Fruit fly (Drosophila melanogaster) whole organism, adult: ENCODE data around the gene dnd.

Source experiments
- CG11617 ChIP-seq: fragments of 200-800 bp; sonication (Bioruptor generic); optimal IDR thresholded peaks from 2 replicates; lab custom pipeline; 2017; ENCODE audit warnings: mild to moderate bottlenecking, missing biosample characterization, missing genetic modification reagents, missing genetic modification characterization
- CG5204 ChIP-seq: fragments of 200-800 bp; sonication (Bioruptor generic); optimal IDR thresholded peaks from 2 replicates; lab custom pipeline; 2016; ENCODE audit warnings: missing biosample characterization, missing genetic modification characterization
- Crg-1 ChIP-seq: fragments of 200-800 bp; sonication (Bioruptor generic); optimal IDR thresholded peaks from 2 replicates; lab custom pipeline; 2016; ENCODE audit warnings: missing biosample characterization, missing genetic modification characterization
- kay ChIP-seq: fragments of 200-800 bp; sonication (Bioruptor generic); peaks from one replicate; lab custom pipeline; 2016; ENCODE audit warnings: missing biosample characterization, missing genetic modification characterization, borderline replicate concordance

DNA sequence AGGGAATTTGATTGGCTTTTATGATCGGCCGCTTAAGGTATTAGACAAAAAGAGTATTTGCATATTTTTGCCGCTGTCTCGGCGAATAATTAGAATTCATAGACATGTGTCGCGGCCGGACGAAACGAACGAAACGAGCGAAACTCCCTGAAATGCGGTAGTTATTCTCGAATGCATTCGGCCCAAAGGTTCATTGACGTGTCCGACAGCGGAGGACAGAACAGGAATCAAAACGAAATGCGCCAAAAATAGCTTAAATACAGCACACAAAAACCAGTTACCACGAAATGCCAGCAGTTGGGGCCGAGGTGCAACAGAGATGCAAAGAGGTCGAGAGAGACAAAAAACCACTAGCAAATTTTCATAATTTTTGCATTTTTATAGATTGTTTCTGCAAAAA is 17.2 kb upstream of the dnd start:
- TF ChIP-seq CG11617 (GFP tag; lab: Kevin White, UChicago) (no peak), Crg-1 (no peak), CG5204 (GFP tag; lab: Kevin White, UChicago) (no peak), kay (GFP tag; lab: Kevin White, UChicago) (no peak)
